Fruit fly (Drosophila melanogaster): ENCODE measurements around the gene REPTOR-BP.

Gene REPTOR-BP

dm6 chr2L:10278658-10279057 is 14.7 kb downstream of the REPTOR-BP start, which contains the start of gene Utx (continued):
- TF ChIP-seq bbx (GFP tag; IDR thresholded peaks at IDR 0.05; ENCODE audit: partially characterized antibody): peak; percentile 87
- peak; percentile 96 for TF ChIP-seq CG3995 (GFP tag; optimal IDR thresholded peaks at IDR 0.05)
- peak; percentile 51; the same call in 1 of the 3 replicates for TF ChIP-seq CG7963 (GFP tag; IDR thresholded peaks at IDR 0.05; ENCODE audit: partially characterized antibody)
- no peak for TF ChIP-seq Hey (tag; optimal IDR thresholded peaks at IDR 0.05)
- peak; percentile 96 for TF ChIP-seq CG30020 (tag; optimal IDR thresholded peaks at IDR 0.05)
- TF ChIP-seq lbe (GFP tag; optimal IDR thresholded peaks at IDR 0.05): no peak
- TF ChIP-seq Med (GFP tag): no peak
- TF ChIP-seq kni (GFP tag; optimal IDR thresholded peaks at IDR 0.05): no peak
- TF ChIP-seq CG4730 (GFP tag; IDR thresholded peaks at IDR 0.05): no peak
- TF ChIP-seq CG30403 (GFP tag; optimal IDR thresholded peaks at IDR 0.05): peak; percentile 1
- TF ChIP-seq Dp (GFP tag; optimal IDR thresholded peaks at IDR 0.05): peak; percentile 45
- peak; percentile 72 for TF ChIP-seq hbn (GFP tag; IDR thresholded peaks at IDR 0.05; ENCODE audit: partially characterized antibody)
- peak; percentile 57; the same call in 1 of the 2 replicates for TF ChIP-seq slbo (GFP tag; IDR thresholded peaks at IDR 0.05)
- TF ChIP-seq mam (GFP tag; optimal IDR thresholded peaks at IDR 0.05): peak; percentile 4
- peak; percentile 39; the same call in 1 of the 2 replicates for TF ChIP-seq CG2129 (GFP tag; IDR thresholded peaks at IDR 0.05; ENCODE audit: partially characterized antibody)
- TF ChIP-seq CG32772 (GFP tag; IDR thresholded peaks at IDR 0.05): no peak
- peak; percentile 53; the same call in 2 of the 3 replicates for TF ChIP-seq hb (GFP tag; IDR thresholded peaks at IDR 0.05; ENCODE audit: partially characterized antibody)
- peak; percentile 3 for TF ChIP-seq HmgZ (tag; optimal IDR thresholded peaks at IDR 0.05)
- TF ChIP-seq CG2116 (GFP tag; optimal IDR thresholded peaks at IDR 0.05): peak; percentile 49
- TF ChIP-seq CG13624 (GFP tag; optimal IDR thresholded peaks at IDR 0.05): peak; percentile 5
- peak; percentile 48; the same call in 1 of the 2 replicates for TF ChIP-seq nerfin-2 (GFP tag; IDR thresholded peaks at IDR 0.05; ENCODE audit: partially characterized antibody)
- TF ChIP-seq CG12744 (GFP tag; optimal IDR thresholded peaks at IDR 0.05): no peak
- TF ChIP-seq nerfin-1 (tag; optimal IDR thresholded peaks at IDR 0.05): no peak
- TF ChIP-seq CG6791 (GFP tag; IDR thresholded peaks at IDR 0.05; ENCODE audit: partially characterized antibody): peak; percentile 91
- peak; percentile 94 for TF ChIP-seq ssp (GFP tag; IDR thresholded peaks at IDR 0.05)
- TF ChIP-seq Taf1 (GFP tag; IDR thresholded peaks at IDR 0.05): no peak

dm6 chr2L:10280772-10281171 is 16.8 kb downstream of the REPTOR-BP start, which contains the start of gene CG34043:
Gene CG34043, minus strand, starts transcription at chr2L:10280872.
- TF ChIP-seq CG31224 (GFP tag; IDR thresholded peaks at IDR 0.05) (no peak), cas (GFP tag; IDR thresholded peaks at IDR 0.05) (no peak), CG10654 (GFP tag; optimal IDR thresholded peaks at IDR 0.05) (no peak)

- no peak for TF ChIP-seq CG17829 (tag; optimal IDR thresholded peaks at IDR 0.05)
- no peak for TF ChIP-seq H2.0 (GFP tag; IDR thresholded peaks at IDR 0.05)
- no peak for TF ChIP-seq Dbx (GFP tag; IDR thresholded peaks at IDR 0.05)
- peak; percentile 100 for TF ChIP-seq Elba2 (GFP tag; optimal IDR thresholded peaks at IDR 0.05)
- peak in 1 of 2 experiments; percentile 94 for TF ChIP-seq insv (GFP tag; optimal IDR thresholded peaks at IDR 0.05)
Observed at dm6 chr2L:10291276-10291675, 27.4 kb downstream of the REPTOR-BP start.

dm6 chr2L:10292066-10292560 is 28.2 kb downstream of the REPTOR-BP start, which contains the start of gene Ufd4:
Gene Ufd4, minus strand, starts transcription at chr2L:10292365.
- TF ChIP-seq Pdp1 (GFP tag; optimal IDR thresholded peaks at IDR 0.05) (peak; percentile 45 to 80), CG4820 (GFP tag; optimal IDR thresholded peaks at IDR 0.05) (peak; percentile 59), prd (optimal IDR thresholded peaks at IDR 0.05) (no peak), prd (GFP tag; IDR thresholded peaks at IDR 0.05) (peak; percentile 75; the same call in 2 of the 3 replicates), org-1 (GFP tag; optimal IDR thresholded peaks at IDR 0.05) (peak; percentile 1), Med (GFP tag) (peak; percentile 95), CG31388 (GFP tag; optimal IDR thresholded peaks at IDR 0.05) (peak; percentile 11), CG18619 (GFP tag; optimal IDR thresholded peaks at IDR 0.05) (peak; percentile 19), lola (GFP tag; optimal IDR thresholded peaks at IDR 0.05) (peak in 1 of 3 experiments; percentile 66), CG30403 (GFP tag; optimal IDR thresholded peaks at IDR 0.05) (peak; percentile 67), psq (GFP tag; optimal IDR thresholded peaks at IDR 0.05) (no peak), bbx (GFP tag; IDR thresholded peaks at IDR 0.05; ENCODE audit: partially characterized antibody) (peak; percentile 61; the same call in 1 of the 2 replicates), CG13624 (GFP tag; optimal IDR thresholded peaks at IDR 0.05) (peak; percentile 66), dm (GFP tag; optimal IDR thresholded peaks at IDR 0.05) (peak; percentile 8), CG10431 (GFP tag; optimal IDR thresholded peaks at IDR 0.05) (no peak), CG6689 (GFP tag; IDR thresholded peaks at IDR 0.05) (peak; percentile 75; the same call in 1 of the 2 replicates)
